Fruit fly (Drosophila melanogaster): ENCODE data around the gene unc-13-4A.
A peak's percentile ranks its signal among the peaks of the same experiment; 100 is the strongest.

unc-13-4A gene

DNA sequence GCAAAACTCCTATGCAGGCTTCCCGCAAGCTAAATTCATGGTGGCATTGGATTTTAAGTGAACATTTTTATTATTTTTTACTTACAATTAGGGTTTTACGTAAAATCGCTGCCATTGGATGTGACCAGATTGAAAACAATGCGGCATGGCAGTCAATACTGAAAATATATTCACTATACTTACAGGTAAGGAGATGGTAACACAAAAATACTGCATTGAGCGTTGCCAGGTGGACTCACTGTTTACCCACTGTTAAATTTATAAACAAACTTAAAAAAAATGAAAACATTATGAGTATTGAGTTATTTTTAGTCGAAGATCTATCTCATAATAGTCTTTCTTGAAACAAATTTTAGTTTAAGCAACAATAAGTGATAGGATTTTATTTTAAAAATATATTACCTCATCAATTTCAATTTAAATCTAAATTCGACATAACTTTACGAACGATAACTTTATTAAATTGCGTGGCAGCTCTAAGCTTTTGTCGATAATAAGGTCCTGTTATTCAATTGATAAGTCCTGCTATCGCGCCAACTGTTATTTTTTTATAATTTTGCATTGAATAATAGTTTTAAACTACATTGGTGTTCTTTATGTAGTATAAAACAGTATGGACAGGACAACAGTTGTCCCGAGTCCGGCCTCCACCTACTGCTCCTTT is 68.8 kb downstream of the unc-13-4A start, which contains the start of the genes mRpL50 and mei-P22 (continued):
- TF ChIP-seq Fer1 (GFP tag; optimal IDR thresholded peaks at IDR 0.05) (no peak), CG8924 (tag; optimal IDR thresholded peaks at IDR 0.05) (peak; percentile 20), Vsx1 (GFP tag; optimal IDR thresholded peaks at IDR 0.05) (no peak), pan (optimal IDR thresholded peaks at IDR 0.05) (no peak), pan (GFP tag; optimal IDR thresholded peaks at IDR 0.05 in 1 of 2, IDR thresholded peaks at IDR 0.05 in 1 of 2) (no peak), Pdp1 (GFP tag; optimal IDR thresholded peaks at IDR 0.05) (peak in 1 of 2 experiments; percentile 89), CG15514 (GFP tag; optimal IDR thresholded peaks at IDR 0.05) (peak; percentile 50), p53 (GFP tag; optimal IDR thresholded peaks at IDR 0.05) (no peak), Xrp1 (GFP tag; IDR thresholded peaks at IDR 0.05) (no peak), CG15479 (GFP tag; optimal IDR thresholded peaks at IDR 0.05) (no peak), ken (GFP tag; IDR thresholded peaks at IDR 0.05) (no peak), D (optimal IDR thresholded peaks at IDR 0.05) (no peak), D (GFP tag; optimal IDR thresholded peaks at IDR 0.05) (no peak), CG10543 (GFP tag; optimal IDR thresholded peaks at IDR 0.05) (no peak), repo (GFP tag; optimal IDR thresholded peaks at IDR 0.05) (no peak), nmo (GFP tag; optimal IDR thresholded peaks at IDR 0.05) (peak; percentile 35), usp (GFP tag; optimal IDR thresholded peaks at IDR 0.05) (no peak), CG10959 (GFP tag; IDR thresholded peaks at IDR 0.05) (no peak), Neu2 (GFP tag; optimal IDR thresholded peaks at IDR 0.05; ENCODE audit: borderline replicate concordance) (no peak), CG1233 (GFP tag; optimal IDR thresholded peaks at IDR 0.05) (no peak), E2f1 (GFP tag; IDR thresholded peaks at IDR 0.05) (no peak), zfh1 (GFP tag; IDR thresholded peaks at IDR 0.05) (no peak), CG31441 (GFP tag; IDR thresholded peaks at IDR 0.05) (no peak), bigmax (GFP tag; optimal IDR thresholded peaks at IDR 0.05) (no peak), CG2120 (GFP tag; optimal IDR thresholded peaks at IDR 0.05) (peak; percentile 55), Antp (GFP tag; optimal IDR thresholded peaks at IDR 0.05) (peak; percentile 13), bab2 (GFP tag; optimal IDR thresholded peaks at IDR 0.05) (peak; percentile 25), phol (tag; optimal IDR thresholded peaks at IDR 0.05) (peak; percentile 45), CG9797 (GFP tag; optimal IDR thresholded peaks at IDR 0.05) (peak; percentile 56), CG14710 (tag; optimal IDR thresholded peaks at IDR 0.05) (peak; percentile 49), ato (GFP tag; IDR thresholded peaks at IDR 0.05; ENCODE audit: partially characterized antibody) (no peak), lilli (GFP tag; optimal IDR thresholded peaks at IDR 0.05) (peak; percentile 9), CG32767 (GFP tag; IDR thresholded peaks at IDR 0.05) (no peak), fd96Cb (tag; optimal IDR thresholded peaks at IDR 0.05) (no peak), salm (tag; optimal IDR thresholded peaks at IDR 0.05) (no peak), Mad (GFP tag; optimal IDR thresholded peaks at IDR 0.05) (peak; percentile 13), CG3281 (GFP tag; optimal IDR thresholded peaks at IDR 0.05) (no peak), CG4424 (GFP tag; optimal IDR thresholded peaks at IDR 0.05) (peak; percentile 25), CG18476 (GFP tag; optimal IDR thresholded peaks at IDR 0.05) (peak; percentile 30), wdn (GFP tag; IDR thresholded peaks at IDR 0.05) (no peak), crc (GFP tag; optimal IDR thresholded peaks at IDR 0.05) (no peak), CG6854 (GFP tag; optimal IDR thresholded peaks at IDR 0.05) (no peak), ewg (GFP tag; optimal IDR thresholded peaks at IDR 0.05) (no peak), Hr51 (GFP tag; optimal IDR thresholded peaks at IDR 0.05) (peak in 1 of 2 experiments; percentile 19), CG31388 (GFP tag; optimal IDR thresholded peaks at IDR 0.05) (no peak), exex (tag; optimal IDR thresholded peaks at IDR 0.05) (no peak), Atf-2 (GFP tag; optimal IDR thresholded peaks at IDR 0.05) (no peak), Optix (GFP tag; IDR thresholded peaks at IDR 0.05) (no peak), CG12659 (GFP tag; optimal IDR thresholded peaks at IDR 0.05) (peak; percentile 59), crol (GFP tag; IDR thresholded peaks at IDR 0.05) (no peak), Myb (GFP tag; optimal IDR thresholded peaks at IDR 0.05) (peak; percentile 70)
